Worm (Caenorhabditis elegans) whole organism, L4 larva: Measurements from ENCODE around the gene C07A9.9.

Source experiments
- R02D3.7 ChIP-seq: fragments of 150-350 bp; sonication (generic microtip); optimal IDR thresholded peaks from 3 replicates; lab custom pipeline; 2014; ENCODE audit warnings: missing biosample characterization, missing genetic modification characterization
- T26A8.4 ChIP-seq: fragments of 200-800 bp; sonication (Bioruptor generic); IDR thresholded peaks from 2 replicates; pipeline ENCODE4 v1.3.6; 2022; ENCODE audit warnings: missing genetic modification characterization, missing compliant biosample characterization
- Y5F2A.4 ChIP-seq: fragments of 200-800 bp; sonication (Bioruptor generic); optimal IDR thresholded peaks from 2 replicates; lab custom pipeline; 2018; ENCODE audit warnings: mild to moderate bottlenecking, missing genetic modification characterization, missing compliant biosample characterization
- aha-1 ChIP-seq: fragments of 150-350 bp; peaks from one replicate; lab custom pipeline; 2014; ENCODE audit warnings: missing biosample characterization, missing genetic modification characterization
- attf-4 ChIP-seq: sonication (generic microtip); optimal IDR thresholded peaks from 3 replicates; lab custom pipeline; 2017; ENCODE audit warnings: missing biosample characterization, missing genetic modification characterization
- ceh-32 ChIP-seq: sonication (generic microtip); optimal IDR thresholded peaks from 2 replicates; lab custom pipeline; 2016; ENCODE audit warnings: mild to moderate bottlenecking, missing genetic modification characterization, missing compliant biosample characterization; ENCODE audit not compliant: poor library complexity
- ceh-44 ChIP-seq: fragments of 200-800 bp; sonication (Bioruptor generic); IDR thresholded peaks from 2 replicates; pipeline ENCODE4 v1.3.6; 2022; ENCODE audit warnings: missing genetic modification reagents, missing genetic modification characterization, missing compliant biosample characterization
- ceh-62 ChIP-seq: sonication (generic microtip); optimal IDR thresholded peaks from 2 replicates; lab custom pipeline; 2017; ENCODE audit warnings: missing biosample characterization, missing genetic modification characterization
- ctbp-1 ChIP-seq: fragments of 200-800 bp; sonication (Bioruptor generic); IDR thresholded peaks from 2 replicates; pipeline ENCODE4 v1.3.6; 2022; ENCODE audit warnings: missing genetic modification reagents, missing genetic modification characterization, missing compliant biosample characterization
- daf-16 ChIP-seq, 3 experiments: sonication (generic microtip); optimal IDR thresholded peaks; 2 replicates each; lab custom pipeline; 2016 to 2017; ENCODE audit warnings: missing genetic modification characterization in 3 of 3, missing genetic modification reagents in 3 of 3, mild to moderate bottlenecking in 2 of 3, missing compliant biosample characterization in 2 of 3, missing biosample characterization in 1 of 3, moderate library complexity in 1 of 3
- daf-19 ChIP-seq: fragments of 200-800 bp; sonication (Bioruptor generic); conservative IDR thresholded peaks from 2 replicates; pipeline ENCODE4 v1.3.6; 2022; ENCODE audit warnings: missing genetic modification characterization, missing compliant biosample characterization
- dmd-6 ChIP-seq: fragments of 200-800 bp; sonication (Bioruptor generic); IDR thresholded peaks from 2 replicates; pipeline ENCODE4 v1.3.6; 2022; ENCODE audit warnings: missing genetic modification reagents, missing genetic modification characterization, missing compliant biosample characterization
- dmd-9 ChIP-seq: fragments of 200-800 bp; sonication (Bioruptor generic); IDR thresholded peaks from 2 replicates; pipeline ENCODE4 v1.3.6; 2022; ENCODE audit warnings: missing genetic modification reagents, missing genetic modification characterization, missing compliant biosample characterization
- dve-1 ChIP-seq: sonication (generic microtip); optimal IDR thresholded peaks from 2 replicates; lab custom pipeline; 2017; ENCODE audit warnings: antibody characterized with exemption, mild to moderate bottlenecking, missing genetic modification characterization, missing compliant biosample characterization; ENCODE audit not compliant: insufficient read depth
- egl-43 ChIP-seq: fragments of 200-800 bp; sonication (Bioruptor generic); IDR thresholded peaks from 2 replicates; pipeline ENCODE4 v1.3.6; 2022; ENCODE audit warnings: missing genetic modification reagents, missing genetic modification characterization, missing compliant biosample characterization
- fkh-10 ChIP-seq: fragments of 150-350 bp; optimal IDR thresholded peaks from 2 replicates; lab custom pipeline; 2014; ENCODE audit warnings: missing biosample characterization, missing genetic modification reagents, missing genetic modification characterization
- fos-1 ChIP-seq: fragments of 150-350 bp; optimal IDR thresholded peaks from 2 replicates; lab custom pipeline; 2014; ENCODE audit warnings: missing biosample characterization, missing genetic modification characterization
- hlh-11 ChIP-seq: fragments of 200-800 bp; sonication (Bioruptor generic); optimal IDR thresholded peaks from 2 replicates; lab custom pipeline; 2018; ENCODE audit warnings: mild to moderate bottlenecking, missing genetic modification characterization, missing compliant biosample characterization
- hlh-30 ChIP-seq: sonication (generic microtip); optimal IDR thresholded peaks from 2 replicates; lab custom pipeline; 2017; ENCODE audit warnings: antibody characterized with exemption, mild to moderate bottlenecking, missing genetic modification characterization, missing compliant biosample characterization; ENCODE audit not compliant: insufficient read depth
- jun-1 ChIP-seq: fragments of 150-350 bp; optimal IDR thresholded peaks from 2 replicates; lab custom pipeline; 2014; ENCODE audit warnings: missing biosample characterization, missing genetic modification reagents, missing genetic modification characterization
- lin-13 ChIP-seq: fragments of 150-350 bp; optimal IDR thresholded peaks from 2 replicates; lab custom pipeline; 2014; ENCODE audit warnings: missing biosample characterization, missing genetic modification reagents, missing genetic modification characterization
- madf-9 ChIP-seq: fragments of 200-800 bp; sonication (Bioruptor generic); conservative IDR thresholded peaks from 2 replicates; pipeline ENCODE4 v1.3.6; 2022; ENCODE audit warnings: missing genetic modification reagents, missing genetic modification characterization, missing compliant biosample characterization
- mes-2 ChIP-seq: sonication (generic microtip); optimal IDR thresholded peaks from 2 replicates; lab custom pipeline; 2016; ENCODE audit warnings: missing genotype, mild to moderate bottlenecking, missing genetic modification characterization, missing compliant biosample characterization; ENCODE audit not compliant: poor library complexity, severe bottlenecking
- mxl-3 ChIP-seq: fragments of 200-800 bp; sonication (Bioruptor generic); optimal IDR thresholded peaks from 2 replicates; lab custom pipeline; 2018; ENCODE audit warnings: mild to moderate bottlenecking, missing genetic modification characterization, missing compliant biosample characterization
- nhr-237 ChIP-seq: sonication (generic microtip); optimal IDR thresholded peaks from 2 replicates; lab custom pipeline; 2017; ENCODE audit warnings: missing biosample characterization, missing genetic modification characterization
- nhr-28 ChIP-seq: fragments of 150-350 bp; optimal IDR thresholded peaks from 2 replicates; lab custom pipeline; 2014; ENCODE audit warnings: missing biosample characterization, missing genetic modification characterization
- nhr-76 ChIP-seq: fragments of 150-350 bp; optimal IDR thresholded peaks from 2 replicates; lab custom pipeline; 2014; ENCODE audit warnings: missing biosample characterization, missing genetic modification characterization
- nhr-77 ChIP-seq: fragments of 150-350 bp; optimal IDR thresholded peaks from 2 replicates; lab custom pipeline; 2014; ENCODE audit warnings: missing biosample characterization, missing genetic modification characterization
- pha-4 ChIP-seq, 2 experiments: fragments of 150-350 bp in 1 of 2; fragments of 200-800 bp in 1 of 2; sonication (Bioruptor generic) in 1 of 2; IDR thresholded peaks in 1 of 2; optimal IDR thresholded peaks in 1 of 2; 2 replicates each; pipeline versions ENCODE4 v1.3.6 to Lab custom; 2014 to 2022; ENCODE audit warnings: missing genetic modification characterization in 2 of 2, missing genetic modification reagents in 2 of 2, missing biosample characterization in 1 of 2, missing compliant biosample characterization in 1 of 2
- php-3 ChIP-seq: fragments of 200-800 bp; sonication (Bioruptor generic); IDR thresholded peaks from 2 replicates; pipeline ENCODE4 v1.3.6; 2022; ENCODE audit warnings: missing genetic modification reagents, missing genetic modification characterization, missing compliant biosample characterization
- snpc-4 ChIP-seq: fragments of 150-350 bp; optimal IDR thresholded peaks from 2 replicates; lab custom pipeline; 2014; ENCODE audit warnings: missing biosample characterization, missing genetic modification characterization
- unc-39 ChIP-seq: sonication (generic microtip); optimal IDR thresholded peaks from 2 replicates; lab custom pipeline; 2017; ENCODE audit warnings: missing biosample characterization, missing genetic modification characterization
- unc-62 ChIP-seq, 3 experiments: fragments of 150-350 bp in 1 of 3; sonication (generic microtip); optimal IDR thresholded peaks in 2 of 3; peaks in 1 of 3; 1 replicate in 1 of 3; 2 replicates in 2 of 3; lab custom pipeline; 2014 to 2017; ENCODE audit warnings: missing biosample characterization in 3 of 3, missing genetic modification characterization in 3 of 3, missing genetic modification reagents in 3 of 3, missing genotype in 1 of 3
- zfp-2 ChIP-seq: sonication (generic microtip); optimal IDR thresholded peaks from 2 replicates; lab custom pipeline; 2016; ENCODE audit warnings: mild to moderate bottlenecking, missing genetic modification characterization, missing compliant biosample characterization

Gene C07A9.9

DNA sequence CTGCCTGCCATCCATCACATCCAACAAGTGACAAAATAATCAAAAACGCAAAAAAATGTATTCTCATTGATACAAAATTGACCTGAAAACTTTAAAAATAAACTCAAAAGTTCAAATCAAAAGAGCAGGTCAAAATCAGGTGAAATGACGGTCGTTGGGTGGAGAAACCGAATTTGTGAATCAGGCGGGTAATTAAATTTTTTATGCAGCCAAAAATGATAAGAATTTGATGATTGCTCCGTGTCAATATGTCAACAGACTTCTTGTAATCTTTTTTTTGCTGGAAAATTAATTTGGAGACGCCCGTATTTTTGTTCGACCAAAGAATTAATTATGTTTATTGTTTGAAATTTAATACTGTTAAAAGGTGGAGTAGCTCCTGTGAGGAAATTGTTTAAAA is 46.4 kb upstream of the C07A9.9 start, which contains the start of gene ncx-6:
ncx-6 (minus strand) TSS at position 88 of the 400 bp plus-strand sequence.
- TF ChIP-seq nhr-77 (tag; lab: Kevin White, UChicago), result peak; percentile 60
- no peak for TF ChIP-seq daf-19
- TF ChIP-seq hlh-30, result peak; percentile 40
- peak; percentile 73 for TF ChIP-seq php-3 (GFP tag; lab: Robert Waterston, UW)
- TF ChIP-seq pha-4 (GFP tag; IDR thresholded peaks at IDR 0.05; lab: Robert Waterston, UW), result no peak
- no peak for TF ChIP-seq pha-4 (tag; optimal IDR thresholded peaks at IDR 0.05; lab: Kevin White, UChicago)
- TF ChIP-seq mxl-3 (GFP tag; lab: Kevin White, UChicago), result no peak
- no peak for TF ChIP-seq daf-16 (GFP tag; optimal IDR thresholded peaks at IDR 0.05; lab: Kevin White, UChicago)
- TF ChIP-seq daf-16 (tag; optimal IDR thresholded peaks at IDR 0.05; lab: Kevin White, UChicago), result peak; percentile 83
- no peak for TF ChIP-seq mes-2
- peak; percentile 63 for TF ChIP-seq dve-1 (tag; lab: Kevin White, UChicago)
- TF ChIP-seq dmd-6 (GFP tag; lab: Robert Waterston, UW), result peak; percentile 61
- TF ChIP-seq ceh-62, result no peak
- peak; percentile 2 for TF ChIP-seq hlh-11 (tag; lab: Kevin White, UChicago)
- TF ChIP-seq nhr-76, result no peak

- TF ChIP-seq fkh-10 (GFP tag; lab: Kevin White, UChicago), result no peak
- TF ChIP-seq mes-2, result no peak
- TF ChIP-seq snpc-4, result no peak
- TF ChIP-seq aha-1 (tag; lab: Kevin White, UChicago), result peak; percentile 84
- TF ChIP-seq T26A8.4 (GFP tag; lab: Robert Waterston, UW), result no peak
- no peak for TF ChIP-seq attf-4 (tag; lab: Kevin White, UChicago)
- TF ChIP-seq zfp-2 (tag; lab: Kevin White, UChicago), result no peak
- TF ChIP-seq R02D3.7 (tag; lab: Kevin White, UChicago), result no peak
- TF ChIP-seq dmd-9 (GFP tag; lab: Robert Waterston, UW), result no peak
- no peak for TF ChIP-seq ceh-32 (tag; lab: Kevin White, UChicago)
- no peak for TF ChIP-seq Y5F2A.4
- TF ChIP-seq nhr-28 (tag; lab: Kevin White, UChicago), result peak; percentile 51
- no peak for TF ChIP-seq ceh-44 (GFP tag; lab: Robert Waterston, UW)
- TF ChIP-seq madf-9 (GFP tag; lab: Robert Waterston, UW), result no peak
- TF ChIP-seq ctbp-1 (GFP tag; lab: Robert Waterston, UW), result no peak
Measured at ce11 chrIII:9713182-9713581, 45.7 kb upstream of the C07A9.9 start.

DNA sequence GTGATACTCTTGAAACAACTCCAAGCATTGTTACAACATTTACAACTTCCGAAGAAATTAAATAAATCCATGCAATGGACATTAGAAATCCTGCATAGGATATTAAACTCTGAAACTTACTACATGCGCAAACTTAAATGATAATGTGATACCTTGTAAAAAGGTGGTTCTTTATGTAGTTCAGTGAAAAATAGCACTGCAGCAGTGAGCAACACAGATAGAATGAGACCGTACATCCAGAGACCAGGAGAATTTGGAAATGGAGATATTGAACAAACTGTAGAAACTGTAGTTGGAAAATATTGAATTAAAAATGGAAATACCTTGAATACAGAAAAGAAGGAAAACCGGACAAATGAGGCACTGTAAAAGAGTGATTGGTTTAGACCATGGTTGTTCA is 43.7 kb upstream of the C07A9.9 start:
- TF ChIP-seq zfp-2 (tag; lab: Kevin White, UChicago) (no peak), aha-1 (tag; lab: Kevin White, UChicago) (peak; percentile 93)

DNA sequence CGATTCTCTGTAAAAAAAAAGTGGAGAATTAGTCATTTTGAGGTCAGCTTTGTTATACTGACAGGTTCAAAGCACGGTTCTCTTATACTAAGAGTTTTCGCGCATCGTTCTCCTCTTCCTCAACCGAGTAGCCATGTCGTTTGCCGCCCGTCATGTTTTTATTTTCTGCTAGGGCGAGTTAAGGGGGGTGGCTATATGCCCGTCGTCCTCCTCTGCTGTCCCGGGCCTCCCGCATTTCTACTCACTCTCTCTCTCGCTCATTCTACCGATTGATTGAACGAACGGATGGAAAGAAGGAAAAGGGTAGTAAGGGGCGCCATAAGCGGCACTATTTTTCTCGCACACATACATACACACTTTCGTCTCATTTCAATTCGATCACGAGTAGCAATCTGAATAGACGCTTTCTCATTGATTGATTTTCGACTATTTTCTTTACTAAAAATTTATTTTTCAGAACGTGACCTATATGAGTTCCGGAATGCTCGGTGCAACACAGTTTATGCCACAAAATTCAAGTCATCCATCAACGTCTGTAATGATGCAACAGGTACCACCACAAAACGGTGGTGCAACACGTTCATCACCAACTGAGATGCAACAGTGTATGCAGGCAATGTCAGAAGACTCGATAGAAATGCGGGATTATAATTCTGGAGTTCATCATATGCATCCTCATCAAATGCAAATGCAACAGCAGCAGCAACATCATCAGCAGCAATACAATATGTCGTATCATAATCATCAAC is 37.9 kb upstream of the C07A9.9 start:
- peak; percentile 75 for TF ChIP-seq aha-1 (tag; lab: Kevin White, UChicago)
- TF ChIP-seq unc-62 (GFP tag; optimal IDR thresholded peaks at IDR 0.05 in 1 of 2; lab: Kevin White, UChicago), result peak in 1 of 2 experiments; percentile 75
- no peak for TF ChIP-seq unc-62 (tag; optimal IDR thresholded peaks at IDR 0.05; lab: Kevin White, UChicago)
- TF ChIP-seq nhr-237 (tag; lab: Kevin White, UChicago), result no peak
- TF ChIP-seq mxl-3 (GFP tag; lab: Kevin White, UChicago), result no peak
- TF ChIP-seq, all 104 proteins: peak for 2

- TF ChIP-seq hlh-30 (peak; percentile 14), fos-1 (no peak), egl-43 (GFP tag; lab: Robert Waterston, UW) (no peak), unc-39 (tag; lab: Kevin White, UChicago) (no peak), ceh-32 (tag; lab: Kevin White, UChicago) (no peak), unc-62 (GFP tag; optimal IDR thresholded peaks at IDR 0.05 in 1 of 2; lab: Kevin White, UChicago) (peak in 1 of 2 experiments; percentile 62), unc-62 (tag; optimal IDR thresholded peaks at IDR 0.05; lab: Kevin White, UChicago) (no peak), jun-1 (tag; lab: Kevin White, UChicago) (no peak), nhr-237 (tag; lab: Kevin White, UChicago) (no peak), lin-13 (no peak), mes-2 (peak; percentile 34)
Measured at ce11 chrIII:9704606-9704938, 37.1 kb upstream of the C07A9.9 start.
